Fruit fly (Drosophila melanogaster): ENCODE measurements around the gene Itpr.

Gene Itpr

DNA sequence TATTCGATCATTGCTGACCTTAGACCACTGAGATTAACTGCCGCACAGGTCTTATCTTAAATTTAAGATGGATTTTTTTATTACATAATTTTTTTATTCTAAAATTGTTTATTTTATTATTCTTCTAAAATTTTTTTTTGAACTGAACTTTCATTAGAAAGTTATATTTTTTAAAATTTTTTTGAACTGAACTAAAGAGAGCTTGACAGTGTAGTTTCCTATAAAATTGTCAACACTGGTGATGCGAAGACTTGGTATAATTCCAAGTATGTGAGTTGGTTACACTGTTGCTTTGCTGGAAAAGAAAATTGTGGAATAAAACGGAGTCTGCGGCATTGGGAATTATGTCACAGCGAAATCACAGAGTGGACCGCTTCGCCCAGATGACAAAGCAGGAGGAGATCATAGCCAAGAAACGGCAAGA lies 31.6 kb upstream of the Itpr start, which contains the start of gene CG31550 (continued):
- TF ChIP-seq dysf (GFP tag; IDR thresholded peaks at IDR 0.05) (peak; percentile 81), CG11695 (GFP tag; IDR thresholded peaks at IDR 0.05) (peak; percentile 69; the same call in 2 of the 3 replicates), Gug (GFP tag; IDR thresholded peaks at IDR 0.05) (peak; percentile 57; the same call in 3 of the 4 replicates), CG13424 (tag; optimal IDR thresholded peaks at IDR 0.05) (peak; percentile 77), Antp (GFP tag; optimal IDR thresholded peaks at IDR 0.05) (no peak), Stat92E (GFP tag; optimal IDR thresholded peaks at IDR 0.05) (no peak), Kr (GFP tag; optimal IDR thresholded peaks at IDR 0.05) (no peak), D (optimal IDR thresholded peaks at IDR 0.05) (no peak), D (GFP tag; optimal IDR thresholded peaks at IDR 0.05) (no peak), br (optimal IDR thresholded peaks at IDR 0.05) (no peak), CG2116 (GFP tag; optimal IDR thresholded peaks at IDR 0.05) (peak; percentile 50), Trl (optimal IDR thresholded peaks at IDR 0.05) (no peak), Trl (GFP tag; optimal IDR thresholded peaks at IDR 0.05) (peak; percentile 23), esg (GFP tag; conservative IDR thresholded peaks at IDR 0.05) (peak; percentile 75), Bteb2 (GFP tag; optimal IDR thresholded peaks at IDR 0.05) (peak; percentile 25), toy (GFP tag; IDR thresholded peaks at IDR 0.05) (peak; percentile 44; the same call in 1 of the 2 replicates), tgo (GFP tag; IDR thresholded peaks at IDR 0.05) (peak; percentile 85), CG7987 (GFP tag; optimal IDR thresholded peaks at IDR 0.05) (peak; percentile 25), CG8089 (GFP tag; optimal IDR thresholded peaks at IDR 0.05) (no peak), ara (GFP tag; IDR thresholded peaks at IDR 0.05) (peak; percentile 55; the same call in 1 of the 2 replicates), zen2 (GFP tag; IDR thresholded peaks at IDR 0.05; ENCODE audit: partially characterized antibody) (no peak), CG1233 (GFP tag; optimal IDR thresholded peaks at IDR 0.05) (peak; percentile 58), CG16779 (GFP tag; IDR thresholded peaks at IDR 0.05) (no peak), Oaz (GFP tag; IDR thresholded peaks at IDR 0.05) (peak; percentile 35; the same call in 1 of the 2 replicates), CG18476 (GFP tag; optimal IDR thresholded peaks at IDR 0.05) (peak; percentile 27), CG2889 (GFP tag; IDR thresholded peaks at IDR 0.05) (peak; percentile 62; the same call in 1 of the 3 replicates), sug (tag; optimal IDR thresholded peaks at IDR 0.05) (peak; percentile 55), BtbVII (GFP tag; optimal IDR thresholded peaks at IDR 0.05) (peak; percentile 29), Pdp1 (GFP tag; optimal IDR thresholded peaks at IDR 0.05) (peak; percentile 14 to 87), Lim3 (GFP tag; IDR thresholded peaks at IDR 0.05) (no peak), H15 (GFP tag; IDR thresholded peaks at IDR 0.05) (peak; percentile 72; the same call in 2 of the 3 replicates), lov (optimal IDR thresholded peaks at IDR 0.05) (no peak), lov (GFP tag; IDR thresholded peaks at IDR 0.05) (0 out of 3 replicates have a peak, but pooled peaks have one; percentile 20), CG10267 (tag; optimal IDR thresholded peaks at IDR 0.05) (peak; percentile 92), tio (GFP tag; optimal IDR thresholded peaks at IDR 0.05) (no peak), insv (GFP tag; optimal IDR thresholded peaks at IDR 0.05) (peak in 1 of 2 experiments; percentile 16), CG4730 (GFP tag; IDR thresholded peaks at IDR 0.05) (peak; percentile 67), zf30C (GFP tag; optimal IDR thresholded peaks at IDR 0.05) (peak; percentile 90), zfh2 (GFP tag; optimal IDR thresholded peaks at IDR 0.05) (peak; percentile 54), Fer3 (tag; optimal IDR thresholded peaks at IDR 0.05) (peak; percentile 74), HLHmδ (GFP tag; optimal IDR thresholded peaks at IDR 0.05) (no peak), gcm2 (GFP tag; optimal IDR thresholded peaks at IDR 0.05) (no peak), CG15011 (GFP tag; optimal IDR thresholded peaks at IDR 0.05) (no peak), CG10565 (GFP tag; optimal IDR thresholded peaks at IDR 0.05) (no peak), CG13123 (GFP tag; optimal IDR thresholded peaks at IDR 0.05) (peak; percentile 39), Gsc (GFP tag; IDR thresholded peaks at IDR 0.05) (no peak), knrl (GFP tag; IDR thresholded peaks at IDR 0.05; ENCODE audit: partially characterized antibody) (no peak), CG8944 (GFP tag; optimal IDR thresholded peaks at IDR 0.05) (peak; percentile 54), Atf3 (GFP tag; optimal IDR thresholded peaks at IDR 0.05) (peak; percentile 11), CG18764 (GFP tag; optimal IDR thresholded peaks at IDR 0.05) (peak; percentile 57), seq (GFP tag; IDR thresholded peaks at IDR 0.05) (peak; percentile 51; the same call in 1 of the 2 replicates), jumu (GFP tag; optimal IDR thresholded peaks at IDR 0.05) (no peak)
